Fruit fly (Drosophila melanogaster) whole organism, adult: ENCODE data around the gene CG10252.
A peak's percentile ranks its signal among the peaks of the same experiment; 100 is the strongest.

Source experiments
- Crg-1 ChIP-seq: fragments of 200-800 bp; sonication (Bioruptor generic); optimal IDR thresholded peaks from 2 replicates; lab custom pipeline; 2016; ENCODE audit warnings: missing biosample characterization, missing genetic modification characterization
- Hr96 ChIP-seq: fragments of 200-800 bp; sonication (Bioruptor generic); optimal IDR thresholded peaks from 2 replicates; lab custom pipeline; 2016; ENCODE audit warnings: missing biosample characterization, missing genetic modification characterization
- cic ChIP-seq: fragments of 200-800 bp; sonication (Bioruptor generic); optimal IDR thresholded peaks from 2 replicates; lab custom pipeline; 2017; ENCODE audit warnings: missing biosample characterization, mild to moderate bottlenecking, missing genetic modification characterization, moderate library complexity
- cnc ChIP-seq, 2 experiments: fragments of >200 bp; optimal IDR thresholded peaks; 2 replicates each; lab custom pipeline; 2017
- kay ChIP-seq: fragments of 200-800 bp; sonication (Bioruptor generic); peaks from one replicate; lab custom pipeline; 2016; ENCODE audit warnings: missing biosample characterization, missing genetic modification characterization, borderline replicate concordance

dm6 chr3R:23723381-23724034, 27.5 kb upstream of the CG10252 start:
- TF ChIP-seq cnc (optimal IDR thresholded peaks at IDR 0.05; lab: Kevin White, UChicago): no peak
- TF ChIP-seq cic (GFP tag; lab: Kevin White, UChicago): peak; percentile 99
- peak; percentile 92 for TF ChIP-seq Crg-1
- peak; percentile 98 for TF ChIP-seq kay (GFP tag; lab: Kevin White, UChicago)
- TF ChIP-seq Hr96 (GFP tag; lab: Kevin White, UChicago): peak; percentile 65
